Worm (Caenorhabditis elegans) whole organism, L4/young adult: Measurements from ENCODE around the gene Y39A1A.2.

Experiments used
- W03F9.2 ChIP-seq: fragments of 150-350 bp; optimal IDR thresholded peaks from 2 replicates; lab custom pipeline; 2014; ENCODE audit warnings: missing biosample characterization, missing genetic modification characterization
- dao-5 ChIP-seq: sonication (generic microtip); optimal IDR thresholded peaks from 2 replicates; lab custom pipeline; 2016; ENCODE audit warnings: missing genotype, missing genetic modification characterization, moderate library complexity, missing compliant biosample characterization

DNA sequence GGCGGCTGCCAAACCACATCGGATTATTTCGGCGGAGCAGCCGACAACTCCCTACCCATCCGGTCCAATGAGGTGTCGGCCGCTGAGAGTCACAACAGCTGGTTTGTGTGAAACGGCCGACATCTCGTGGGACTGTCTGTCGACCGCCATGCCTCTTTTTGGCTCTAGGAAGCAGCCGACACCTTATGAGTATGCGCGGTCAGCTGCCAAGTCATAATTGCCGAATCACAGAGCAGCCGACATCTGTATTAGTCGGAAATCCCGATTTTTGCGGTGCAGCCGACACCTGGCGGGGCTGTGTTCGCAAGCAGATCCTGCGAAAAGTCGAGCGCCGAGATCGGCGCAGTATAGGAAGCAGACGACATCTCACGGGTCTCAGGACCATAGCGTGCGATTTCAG is 11.3 kb downstream of the Y39A1A.2 start:
- TF ChIP-seq W03F9.2 (no peak), dao-5 (no peak)
